Fruit fly (Drosophila melanogaster) whole organism, wandering third instar larva: ENCODE measurements around the gene CG43376.
A peak's percentile ranks its signal among the peaks of the same experiment; 100 is the strongest.

Experiments
- Abd-B ChIP-seq: fragments of >200 bp; optimal IDR thresholded peaks from 2 replicates; lab custom pipeline; 2017; ENCODE audit warnings: missing biosample characterization, missing genetic modification characterization
- CG32264 ChIP-seq: fragments of 200-800 bp; sonication (Bioruptor generic); optimal IDR thresholded peaks from 2 replicates; lab custom pipeline; 2016; ENCODE audit warnings: missing biosample characterization, missing genetic modification characterization
- Dfd ChIP-seq: fragments of >200 bp; optimal IDR thresholded peaks from 2 replicates; lab custom pipeline; 2017; ENCODE audit warnings: missing biosample characterization, missing genetic modification characterization
- GATAd ChIP-seq: sonication (Bioruptor generic); optimal IDR thresholded peaks from 2 replicates; lab custom pipeline; 2016; ENCODE audit warnings: missing biosample characterization, missing genetic modification characterization
- HLH106 ChIP-seq: fragments of 200-800 bp; optimal IDR thresholded peaks from 3 replicates; lab custom pipeline; 2019; ENCODE audit warnings: missing biosample characterization, mild to moderate bottlenecking, missing genetic modification characterization, moderate library complexity
- Hnf4 ChIP-seq: fragments of 200-800 bp; sonication (Bioruptor generic); optimal IDR thresholded peaks from 2 replicates; lab custom pipeline; 2016; ENCODE audit warnings: missing biosample characterization, mild to moderate bottlenecking, missing genetic modification characterization
- Hr78 ChIP-seq: fragments of >200 bp; optimal IDR thresholded peaks from 2 replicates; lab custom pipeline; 2017; ENCODE audit warnings: missing biosample characterization, missing genetic modification characterization
- Hr83 ChIP-seq: fragments of 200-300 bp; sonication (Bioruptor generic); optimal IDR thresholded peaks from 2 replicates; lab custom pipeline; 2016; ENCODE audit warnings: missing biosample characterization, mild to moderate bottlenecking, missing genetic modification characterization, moderate library complexity; ENCODE audit not compliant: poor library complexity, severe bottlenecking
- Jra ChIP-seq: sonication (Bioruptor generic); optimal IDR thresholded peaks from 2 replicates; lab custom pipeline; 2016; ENCODE audit warnings: missing biosample characterization, missing genetic modification characterization
- Myc ChIP-seq: fragments of >200 bp; optimal IDR thresholded peaks from 2 replicates; lab custom pipeline; 2017
- OdsH ChIP-seq: fragments of 200-800 bp; sonication (Bioruptor generic); optimal IDR thresholded peaks from 2 replicates; lab custom pipeline; 2016; ENCODE audit warnings: missing biosample characterization, mild to moderate bottlenecking, missing genetic modification characterization
- Rel ChIP-seq, 2 experiments: fragments of 200-800 bp; sonication (Bioruptor generic) in 1 of 2; optimal IDR thresholded peaks; 2 replicates in 1 of 2; 3 replicates in 1 of 2; lab custom pipeline; 2016 to 2019; ENCODE audit warnings: mild to moderate bottlenecking in 2 of 2, missing biosample characterization in 2 of 2, missing genetic modification characterization in 2 of 2, moderate library complexity in 1 of 2
- Sp1 ChIP-seq: fragments of 200-800 bp; sonication (Bioruptor generic); optimal IDR thresholded peaks from 3 replicates; lab custom pipeline; 2019; ENCODE audit warnings: missing biosample characterization, mild to moderate bottlenecking, missing genetic modification characterization, moderate library complexity
- Vsx2 ChIP-seq: fragments of 200-300, 225-300 bp; sonication (Bioruptor generic); optimal IDR thresholded peaks from 2 replicates; lab custom pipeline; 2018; ENCODE audit warnings: missing biosample characterization, missing genetic modification characterization; ENCODE audit not compliant: partially characterized antibody
- br ChIP-seq: fragments of 200-800 bp; sonication (Bioruptor generic); optimal IDR thresholded peaks from 2 replicates; lab custom pipeline; 2016; ENCODE audit warnings: missing biosample characterization, missing genetic modification characterization
- brk ChIP-seq: fragments of 200-800 bp; sonication (Bioruptor generic); optimal IDR thresholded peaks from 2 replicates; lab custom pipeline; 2016; ENCODE audit warnings: missing biosample characterization, mild to moderate bottlenecking, missing genetic modification characterization
- dl ChIP-seq, 2 experiments: fragments of 175-275, 200-275 bp in 1 of 2; fragments of 200-275 bp in 1 of 2; sonication (Bioruptor generic); optimal IDR thresholded peaks; lab custom pipeline; 2018; ENCODE audit warnings: mild to moderate bottlenecking in 2 of 2, missing biosample characterization in 2 of 2, missing genetic modification characterization in 2 of 2, moderate library complexity in 2 of 2; ENCODE audit not compliant: partially characterized antibody in 2 of 2, insufficient read depth in 1 of 2
- dsf ChIP-seq: sonication (Bioruptor generic); optimal IDR thresholded peaks from 2 replicates; lab custom pipeline; 2016; ENCODE audit warnings: missing biosample characterization, missing genetic modification characterization, borderline replicate concordance
- ey ChIP-seq: fragments of 200-800 bp; sonication (Bioruptor generic); optimal IDR thresholded peaks from 2 replicates; lab custom pipeline; 2016; ENCODE audit warnings: missing biosample characterization, missing genetic modification characterization
- foxo ChIP-seq, 2 experiments: fragments of 200-800 bp; sonication (Bioruptor generic); optimal IDR thresholded peaks; 2 replicates in 1 of 2; 3 replicates in 1 of 2; lab custom pipeline; 2016 to 2017; ENCODE audit warnings: missing biosample characterization in 2 of 2, missing genetic modification characterization in 2 of 2
- h ChIP-seq: fragments of 200-800 bp; sonication (Bioruptor generic); optimal IDR thresholded peaks from 3 replicates; lab custom pipeline; 2016; ENCODE audit warnings: missing biosample characterization, mild to moderate bottlenecking, missing genetic modification characterization
- jim ChIP-seq: fragments of 175-275, 200-325 bp; sonication (Bioruptor generic); optimal IDR thresholded peaks from 2 replicates; lab custom pipeline; 2016; ENCODE audit warnings: missing biosample characterization, mild to moderate bottlenecking, missing genetic modification characterization
- lola ChIP-seq: fragments of >200 bp; optimal IDR thresholded peaks from 2 replicates; lab custom pipeline; 2017; ENCODE audit warnings: missing biosample characterization, missing genetic modification characterization
- pan ChIP-seq: fragments of >200 bp; optimal IDR thresholded peaks from 2 replicates; lab custom pipeline; 2017
- psq ChIP-seq: fragments of 200-800 bp; sonication (Bioruptor generic); optimal IDR thresholded peaks from 3 replicates; lab custom pipeline; 2017; ENCODE audit warnings: missing biosample characterization, mild to moderate bottlenecking, missing genetic modification characterization, moderate library complexity
- rgr ChIP-seq: fragments of 200-800 bp; sonication (Bioruptor generic); optimal IDR thresholded peaks from 3 replicates; lab custom pipeline; 2016; ENCODE audit warnings: missing biosample characterization, mild to moderate bottlenecking, missing genetic modification characterization
- sage ChIP-seq: fragments of 200-800 bp; sonication (Bioruptor generic); optimal IDR thresholded peaks from 2 replicates; lab custom pipeline; 2016; ENCODE audit warnings: missing biosample characterization, mild to moderate bottlenecking, missing genetic modification characterization
- sv ChIP-seq: fragments of 200-800 bp; sonication (Bioruptor generic); optimal IDR thresholded peaks from 3 replicates; lab custom pipeline; 2016; ENCODE audit warnings: missing biosample characterization, missing genetic modification characterization
- tai ChIP-seq: sonication (Bioruptor generic); optimal IDR thresholded peaks from 2 replicates; lab custom pipeline; 2016; ENCODE audit warnings: missing biosample characterization, missing genetic modification characterization
- usp ChIP-seq: fragments of >200 bp; optimal IDR thresholded peaks from 2 replicates; lab custom pipeline; 2017; ENCODE audit warnings: missing biosample characterization, missing genetic modification characterization
- woc ChIP-seq: sonication (Bioruptor generic); optimal IDR thresholded peaks from 2 replicates; lab custom pipeline; 2016; ENCODE audit warnings: missing biosample characterization, mild to moderate bottlenecking, missing genetic modification characterization

Gene CG43376

dm6 chr2L:13763144-13763543 is 10.7 kb upstream of the CG43376 start:
- TF ChIP-seq Vsx2 (GFP tag; lab: Kevin White, UChicago) (no peak), foxo (GFP tag; optimal IDR thresholded peaks at IDR 0.05; lab: Kevin White, UChicago) (no peak)

dm6 chr2L:13770884-13771283 is 2.9 kb upstream of the CG43376 start:
- no peak for TF ChIP-seq Rel (GFP tag; optimal IDR thresholded peaks at IDR 0.05; lab: Kevin White, UChicago)
- no peak for TF ChIP-seq Rel (tag; optimal IDR thresholded peaks at IDR 0.05; lab: Kevin White, UChicago)
- TF ChIP-seq Hr83 (GFP tag; lab: Kevin White, UChicago) = no peak
- no peak for TF ChIP-seq Jra (GFP tag; lab: Kevin White, UChicago)
- TF ChIP-seq Hr78 (GFP tag; lab: Kevin White, UChicago) = no peak
- no peak for TF ChIP-seq Myc (lab: Kevin White, UChicago)
- no peak for TF ChIP-seq OdsH
- TF ChIP-seq foxo (GFP tag; optimal IDR thresholded peaks at IDR 0.05; lab: Kevin White, UChicago) = no peak
- no peak for TF ChIP-seq psq (GFP tag; lab: Kevin White, UChicago)
- TF ChIP-seq Hnf4 (GFP tag; lab: Kevin White, UChicago) = no peak
- TF ChIP-seq pan (lab: Kevin White, UChicago) = no peak
- no peak for TF ChIP-seq dl (GFP tag; optimal IDR thresholded peaks at IDR 0.05; lab: Kevin White, UChicago; ENCODE audit: insufficient read depth in 1 of 2, partially characterized antibody in 2 of 2)
- no peak for TF ChIP-seq br (GFP tag; lab: Kevin White, UChicago)
- TF ChIP-seq dsf (GFP tag; lab: Kevin White, UChicago) = no peak
- no peak for TF ChIP-seq jim
- no peak for TF ChIP-seq lola (GFP tag; lab: Kevin White, UChicago)
- TF ChIP-seq sage (GFP tag; lab: Kevin White, UChicago) = no peak
- TF ChIP-seq woc (GFP tag; lab: Kevin White, UChicago) = no peak
- no peak for TF ChIP-seq h (GFP tag; lab: Kevin White, UChicago)
- no peak for TF ChIP-seq GATAd (GFP tag; lab: Kevin White, UChicago)
- no peak for TF ChIP-seq Sp1 (GFP tag; lab: Kevin White, UChicago)

- TF ChIP-seq psq (GFP tag; lab: Kevin White, UChicago) (peak; percentile 59), Dfd (GFP tag; lab: Kevin White, UChicago) (no peak), woc (GFP tag; lab: Kevin White, UChicago) (peak; percentile 20), brk (GFP tag; lab: Kevin White, UChicago) (no peak), Vsx2 (GFP tag; lab: Kevin White, UChicago) (no peak), Abd-B (GFP tag; lab: Kevin White, UChicago) (no peak), sage (GFP tag; lab: Kevin White, UChicago) (no peak), tai (GFP tag; lab: Kevin White, UChicago) (no peak), CG32264 (GFP tag; lab: Kevin White, UChicago) (no peak)
These were observed 3.3 kb downstream of the CG43376 start for dm6 chr2L:13776928-13777686.

dm6 chr2L:13778648-13779047 is 4.9 kb downstream of the CG43376 start:
- no peak for TF ChIP-seq OdsH
- no peak for TF ChIP-seq psq (GFP tag; lab: Kevin White, UChicago)
- TF ChIP-seq GATAd (GFP tag; lab: Kevin White, UChicago) = no peak
- TF ChIP-seq foxo (GFP tag; optimal IDR thresholded peaks at IDR 0.05; lab: Kevin White, UChicago) = no peak
- TF ChIP-seq Hnf4 (GFP tag; lab: Kevin White, UChicago) = peak; percentile 12
- no peak for TF ChIP-seq Rel (GFP tag; optimal IDR thresholded peaks at IDR 0.05; lab: Kevin White, UChicago)
- TF ChIP-seq Rel (tag; optimal IDR thresholded peaks at IDR 0.05; lab: Kevin White, UChicago) = no peak
- TF ChIP-seq HLH106 (tag; lab: Kevin White, UChicago) = no peak
- TF ChIP-seq rgr (GFP tag; lab: Kevin White, UChicago) = peak; percentile 13
- no peak for TF ChIP-seq dsf (GFP tag; lab: Kevin White, UChicago)
- peak; percentile 7 for TF ChIP-seq ey
- TF ChIP-seq usp (GFP tag; lab: Kevin White, UChicago) = no peak
- TF ChIP-seq sv = peak; percentile 21
- no peak for TF ChIP-seq Abd-B (GFP tag; lab: Kevin White, UChicago)
